Fruit fly (Drosophila melanogaster) whole organism, embryonic: ENCODE data around the gene Rbp4.
A peak's percentile ranks its signal among the peaks of the same experiment; 100 is the strongest.

ENCODE experiments used
- BEAF-32 ChIP-seq: fragments of 200-800 bp; sonication (Bioruptor generic); optimal IDR thresholded peaks from 3 replicates; lab custom pipeline; 2017; ENCODE audit warnings: missing biosample characterization, missing genetic modification characterization, mild to moderate bottlenecking, moderate library complexity, missing genetic modification reagents
- Bdp1 ChIP-seq: fragments of 200-800 bp; sonication (Bioruptor generic); optimal IDR thresholded peaks from 3 replicates; lab custom pipeline; 2016; ENCODE audit warnings: missing biosample characterization, missing genetic modification characterization
- CG1024 ChIP-seq: fragments of 200-800 bp; sonication (Bioruptor generic); IDR thresholded peaks from 2 replicates; pipeline ENCODE4 v1.3.6; 2022; ENCODE audit warnings: missing biosample characterization, missing genetic modification characterization
- CG12659 ChIP-seq: fragments of 200-800 bp; sonication (Bioruptor generic); optimal IDR thresholded peaks from 3 replicates; lab custom pipeline; 2017; ENCODE audit warnings: mild to moderate bottlenecking, missing biosample characterization, missing genetic modification reagents, missing genetic modification characterization
- CG13287 ChIP-seq: fragments of 200-800 bp; sonication (Bioruptor generic); IDR thresholded peaks from 2 replicates; pipeline ENCODE4 v1.3.6; 2022; ENCODE audit warnings: missing biosample characterization, missing genetic modification characterization; ENCODE audit not compliant: partially characterized antibody
- CG13775 ChIP-seq: fragments of 200-800 bp; sonication (Bioruptor generic); optimal IDR thresholded peaks from 3 replicates; lab custom pipeline; 2017; ENCODE audit warnings: missing biosample characterization, mild to moderate bottlenecking, missing genetic modification characterization
- CG15479 ChIP-seq: fragments of 200-800 bp; sonication (Bioruptor generic); optimal IDR thresholded peaks from 3 replicates; lab custom pipeline; 2019; ENCODE audit warnings: missing biosample characterization, mild to moderate bottlenecking, missing genetic modification characterization, moderate library complexity
- CG16815 ChIP-seq: fragments of 200-800 bp; sonication (Bioruptor generic); optimal IDR thresholded peaks from 3 replicates; lab custom pipeline; 2017; ENCODE audit warnings: missing biosample characterization, mild to moderate bottlenecking, missing genetic modification characterization
- CG18011 ChIP-seq: fragments of 200-800 bp; sonication (Bioruptor generic); optimal IDR thresholded peaks from 2 replicates; lab custom pipeline; 2017; ENCODE audit warnings: missing biosample characterization, missing genetic modification characterization, mild to moderate bottlenecking, moderate library complexity, missing genotype
- CG2116 ChIP-seq: fragments of 200-800 bp; sonication (Bioruptor generic); optimal IDR thresholded peaks from 3 replicates; lab custom pipeline; 2018; ENCODE audit warnings: missing biosample characterization, mild to moderate bottlenecking, missing genetic modification characterization
- CG3281 ChIP-seq: fragments of 200-800 bp; sonication (Bioruptor generic); optimal IDR thresholded peaks from 3 replicates; lab custom pipeline; 2017; ENCODE audit warnings: missing biosample characterization, mild to moderate bottlenecking, missing genetic modification characterization
- CG34376 ChIP-seq: fragments of 200-800 bp; sonication (Bioruptor generic); optimal IDR thresholded peaks from 2 replicates; lab custom pipeline; 2018; ENCODE audit warnings: missing biosample characterization, mild to moderate bottlenecking, missing genetic modification characterization
- CG3726 ChIP-seq: fragments of 200-800 bp; sonication (Bioruptor generic); IDR thresholded peaks from 3 replicates; pipeline ENCODE4, ENCODE4 v1.3.6; 2022; ENCODE audit warnings: missing biosample characterization, missing genetic modification characterization
- CG43689 ChIP-seq: fragments of 200-800 bp; sonication (Bioruptor generic); IDR thresholded peaks from 2 replicates; pipeline ENCODE4 v1.3.6; 2022; ENCODE audit warnings: missing biosample characterization, missing genetic modification characterization
- CG4424 ChIP-seq: fragments of 200-800 bp; sonication (Bioruptor generic); optimal IDR thresholded peaks from 3 replicates; lab custom pipeline; 2016; ENCODE audit warnings: missing biosample characterization, missing genetic modification characterization
- CG6683 ChIP-seq: fragments of 200-800 bp; sonication (Bioruptor generic); optimal IDR thresholded peaks from 2 replicates; lab custom pipeline; 2017; ENCODE audit warnings: missing biosample characterization, mild to moderate bottlenecking, missing genetic modification characterization, missing genetic modification reagents
- CG8359 ChIP-seq: fragments of 200-800 bp; sonication (Bioruptor generic); optimal IDR thresholded peaks from 2 replicates; lab custom pipeline; 2017; ENCODE audit warnings: missing biosample characterization, mild to moderate bottlenecking, missing genetic modification characterization, borderline replicate concordance
- CG9215 ChIP-seq: fragments of 200-800 bp; sonication (Bioruptor generic); IDR thresholded peaks from 2 replicates; pipeline ENCODE4 v1.3.6; 2022; ENCODE audit warnings: missing biosample characterization, missing genetic modification characterization
- CG9609 ChIP-seq: fragments of 200-800 bp; sonication (Bioruptor generic); optimal IDR thresholded peaks from 3 replicates; lab custom pipeline; 2016; ENCODE audit warnings: missing biosample characterization, missing genetic modification characterization
- CG9876 ChIP-seq: fragments of 200-800 bp; sonication (Bioruptor generic); optimal IDR thresholded peaks from 2 replicates; lab custom pipeline; 2016; ENCODE audit warnings: missing biosample characterization, missing genetic modification characterization
- CG9932 ChIP-seq: fragments of 200-800 bp; sonication (Bioruptor generic); IDR thresholded peaks from 2 replicates; pipeline ENCODE4 v1.3.6; 2022; ENCODE audit warnings: missing biosample characterization, missing genetic modification characterization
- Camta ChIP-seq: fragments of 200-800 bp; sonication (Bioruptor generic); optimal IDR thresholded peaks from 2 replicates; lab custom pipeline; 2016; ENCODE audit warnings: missing biosample characterization, missing genetic modification characterization
- Dll ChIP-seq: fragments of 200-800 bp; sonication (Bioruptor generic); IDR thresholded peaks from 4 replicates; pipeline ENCODE4 v1.3.6; 2022; ENCODE audit warnings: missing biosample characterization, missing genetic modification characterization; ENCODE audit not compliant: partially characterized antibody
- Dref ChIP-seq: fragments of 200-800 bp; sonication (Bioruptor generic); IDR thresholded peaks from 2 replicates; pipeline ENCODE4 v1.3.6; 2022; ENCODE audit warnings: missing biosample characterization, missing genetic modification characterization
- Ets65A ChIP-seq: fragments of 200-800 bp; sonication (Bioruptor generic); peaks from one replicate; lab custom pipeline; 2016; ENCODE audit warnings: missing biosample characterization, missing genetic modification characterization
- HmgD ChIP-seq: fragments of 200-800 bp; sonication (Bioruptor generic); optimal IDR thresholded peaks from 3 replicates; lab custom pipeline; 2016; ENCODE audit warnings: missing biosample characterization, missing genetic modification characterization
- Hsf ChIP-seq: fragments of 200-800 bp; sonication (Bioruptor generic); optimal IDR thresholded peaks from 3 replicates; lab custom pipeline; 2016; ENCODE audit warnings: missing biosample characterization, missing genetic modification characterization
- Mrtf ChIP-seq: fragments of 200-800 bp; sonication (Bioruptor generic); IDR thresholded peaks from 3 replicates; pipeline ENCODE4 v1.3.6; 2022; ENCODE audit warnings: missing biosample characterization, missing genetic modification characterization
- Ravus ChIP-seq: fragments of 200-800 bp; sonication (Bioruptor generic); IDR thresholded peaks from 2 replicates; pipeline ENCODE4 v1.3.6; 2022; ENCODE audit warnings: missing biosample characterization, missing genetic modification characterization
- Scr ChIP-seq: fragments of 200-800 bp; sonication (Bioruptor generic); IDR thresholded peaks from 2 replicates; pipeline ENCODE4 v1.3.6; 2022; ENCODE audit warnings: missing biosample characterization, missing genetic modification characterization; ENCODE audit not compliant: partially characterized antibody
- Sox100B ChIP-seq: fragments of 200-800 bp; sonication (Bioruptor generic); optimal IDR thresholded peaks from 3 replicates; lab custom pipeline; 2018; ENCODE audit warnings: missing biosample characterization, mild to moderate bottlenecking, missing genetic modification characterization
- Usf ChIP-seq: fragments of 200-800 bp; sonication (Bioruptor generic); optimal IDR thresholded peaks from 2 replicates; lab custom pipeline; 2017; ENCODE audit warnings: missing genotype, missing biosample characterization, missing genetic modification characterization
- ap ChIP-seq: fragments of 200-800 bp; sonication (Bioruptor generic); IDR thresholded peaks from 2 replicates; pipeline ENCODE4 v1.3.6; 2022; ENCODE audit warnings: missing biosample characterization, missing genetic modification characterization
- ash1 ChIP-seq: fragments of 200-800 bp; sonication (Bioruptor generic); optimal IDR thresholded peaks from 2 replicates; lab custom pipeline; 2018; ENCODE audit warnings: missing biosample characterization, mild to moderate bottlenecking, missing genetic modification characterization
- chinmo ChIP-seq: fragments of 200-800 bp; sonication (Bioruptor generic); IDR thresholded peaks from 4 replicates; pipeline ENCODE4 v1.3.6; 2022; ENCODE audit warnings: missing biosample characterization, missing genetic modification characterization; ENCODE audit not compliant: partially characterized antibody
- crc ChIP-seq: fragments of 200-800 bp; sonication (Bioruptor generic); optimal IDR thresholded peaks from 2 replicates; lab custom pipeline; 2016; ENCODE audit warnings: missing biosample characterization, missing genetic modification characterization
- danr ChIP-seq: fragments of 200-800 bp; sonication (Bioruptor generic); IDR thresholded peaks from 2 replicates; pipeline ENCODE4 v1.3.6; 2022; ENCODE audit warnings: missing biosample characterization, missing genetic modification characterization
- gfzf ChIP-seq: fragments of 200-800 bp; sonication (Bioruptor generic); optimal IDR thresholded peaks from 2 replicates; lab custom pipeline; 2016; ENCODE audit warnings: missing biosample characterization, mild to moderate bottlenecking, missing genetic modification characterization, moderate library complexity
- nerfin-2 ChIP-seq: fragments of 200-800 bp; sonication (Bioruptor generic); IDR thresholded peaks from 2 replicates; pipeline ENCODE4 v1.3.6; 2022; ENCODE audit warnings: missing biosample characterization, missing genetic modification characterization; ENCODE audit not compliant: partially characterized antibody
- nmo ChIP-seq: fragments of 200-800 bp; sonication (Bioruptor generic); optimal IDR thresholded peaks from 2 replicates; lab custom pipeline; 2018; ENCODE audit warnings: missing biosample characterization, mild to moderate bottlenecking, missing genetic modification characterization, moderate library complexity
- onecut ChIP-seq: fragments of 200-800 bp; sonication (Bioruptor generic); IDR thresholded peaks from 2 replicates; pipeline ENCODE4 v1.3.6; 2022; ENCODE audit warnings: missing biosample characterization, missing genetic modification characterization
- pho ChIP-seq: fragments of 200-800 bp; sonication (Bioruptor generic); optimal IDR thresholded peaks from 2 replicates; lab custom pipeline; 2016; ENCODE audit warnings: missing biosample characterization, missing genetic modification characterization
- pzg ChIP-seq: fragments of 200-800 bp; sonication (Bioruptor generic); optimal IDR thresholded peaks from 3 replicates; lab custom pipeline; 2018; ENCODE audit warnings: missing biosample characterization, mild to moderate bottlenecking, missing genetic modification characterization, moderate library complexity
- run ChIP-seq: fragments of 200-800 bp; sonication (Bioruptor generic); optimal IDR thresholded peaks from 3 replicates; lab custom pipeline; 2018; ENCODE audit warnings: missing biosample characterization, mild to moderate bottlenecking, missing genetic modification characterization
- sisA ChIP-seq: fragments of 200-800 bp; sonication (Bioruptor generic); IDR thresholded peaks from 2 replicates; pipeline ENCODE4 v1.3.6; 2022; ENCODE audit warnings: missing biosample characterization, missing genetic modification characterization
- unc-4 ChIP-seq: fragments of 200-800 bp; sonication (Bioruptor generic); IDR thresholded peaks from 2 replicates; pipeline ENCODE4 v1.3.6; 2022; ENCODE audit warnings: missing biosample characterization, missing genetic modification characterization; ENCODE audit not compliant: partially characterized antibody
- wdn ChIP-seq: fragments of 200-800 bp; sonication (Bioruptor generic); IDR thresholded peaks from 2 replicates; pipeline ENCODE4 v1.3.6; 2022; ENCODE audit warnings: missing biosample characterization, missing genetic modification characterization

Rbp4 gene

dm6 chr3R:13676137-13677086 is 20.2 kb upstream of the Rbp4 start, which contains the start of the genes Lkb1 and CG9588 (continued):
- TF ChIP-seq BEAF-32 (GFP tag; lab: Kevin White, UChicago): peak; percentile 18
- TF ChIP-seq Sox100B (GFP tag; lab: Kevin White, UChicago): no peak
- peak; percentile 57 for TF ChIP-seq CG16815 (GFP tag; lab: Kevin White, UChicago)
- TF ChIP-seq Hsf (GFP tag; lab: Kevin White, UChicago): peak; percentile 56
- peak; percentile 78 for TF ChIP-seq CG1024 (GFP tag; lab: Robert Waterston, UW)
- no peak for TF ChIP-seq CG3281 (GFP tag; lab: Kevin White, UChicago)
- no peak; the same call in 1 of the 2 replicates for TF ChIP-seq Ravus (GFP tag; lab: Robert Waterston, UW)
- TF ChIP-seq CG9215: peak; percentile 70
- TF ChIP-seq Bdp1 (GFP tag; lab: Kevin White, UChicago): peak; percentile 49
- no peak for TF ChIP-seq unc-4 (GFP tag; lab: Robert Waterston, UW)
- peak; percentile 66 for TF ChIP-seq CG9609 (GFP tag; lab: Kevin White, UChicago)
- no peak for TF ChIP-seq CG8359 (GFP tag; lab: Kevin White, UChicago)
- TF ChIP-seq nerfin-2 (GFP tag; lab: Robert Waterston, UW): no peak
- no peak for TF ChIP-seq crc
- no peak for TF ChIP-seq Dref (GFP tag; lab: Robert Waterston, UW)
- peak; percentile 73 for TF ChIP-seq CG9932 (GFP tag; lab: Robert Waterston, UW)
- TF ChIP-seq HmgD (GFP tag; lab: Kevin White, UChicago): no peak
- no peak for TF ChIP-seq Usf (GFP tag; lab: Kevin White, UChicago)
- peak; percentile 94 for TF ChIP-seq Ets65A (GFP tag; lab: Kevin White, UChicago)
- TF ChIP-seq CG15479 (GFP tag; lab: Kevin White, UChicago): no peak
- no peak for TF ChIP-seq chinmo (GFP tag; lab: Robert Waterston, UW)
- TF ChIP-seq gfzf (GFP tag; lab: Kevin White, UChicago): peak; percentile 86
- no peak for TF ChIP-seq CG4424 (GFP tag; lab: Kevin White, UChicago)
- no peak for TF ChIP-seq run (tag; lab: Kevin White, UChicago)
- TF ChIP-seq sisA (GFP tag; lab: Robert Waterston, UW): peak; percentile 87
- TF ChIP-seq nmo (GFP tag; lab: Kevin White, UChicago): peak; percentile 43
- TF ChIP-seq CG13775 (GFP tag; lab: Kevin White, UChicago): peak; percentile 38
- TF ChIP-seq CG2116 (GFP tag; lab: Kevin White, UChicago): peak; percentile 41
- no peak for TF ChIP-seq CG6683 (GFP tag; lab: Kevin White, UChicago)
- peak; percentile 67 for TF ChIP-seq wdn (GFP tag; lab: Robert Waterston, UW)
- TF ChIP-seq Dll (GFP tag; lab: Robert Waterston, UW): peak; percentile 37; the same call in 1 of the 4 replicates
- peak; percentile 58 for TF ChIP-seq pzg (GFP tag; lab: Kevin White, UChicago)
- peak; percentile 76 for TF ChIP-seq ap (GFP tag; lab: Robert Waterston, UW)
- no peak for TF ChIP-seq CG18011 (GFP tag; lab: Kevin White, UChicago)
- peak; percentile 64; the same call in 1 of the 3 replicates for TF ChIP-seq CG3726 (GFP tag; lab: Robert Waterston, UW)
- no peak for TF ChIP-seq CG34376 (GFP tag; lab: Kevin White, UChicago)
- peak; percentile 55 for TF ChIP-seq CG43689 (GFP tag; lab: Robert Waterston, UW)
- no peak for TF ChIP-seq danr
- TF ChIP-seq Mrtf: peak; percentile 69
- peak; percentile 34 for TF ChIP-seq CG12659
- TF ChIP-seq Camta (GFP tag; lab: Kevin White, UChicago): peak; percentile 12
- peak; percentile 45; the same call in 1 of the 2 replicates for TF ChIP-seq CG13287 (GFP tag; lab: Robert Waterston, UW)
- TF ChIP-seq onecut (GFP tag; lab: Robert Waterston, UW): no peak
- no peak for TF ChIP-seq CG9876
- peak; percentile 53 for TF ChIP-seq pho
- peak; percentile 19; the same call in 1 of the 2 replicates for TF ChIP-seq Scr (GFP tag; lab: Robert Waterston, UW)
- TF ChIP-seq ash1 (GFP tag; lab: Kevin White, UChicago): no peak
